Worm (Caenorhabditis elegans) whole organism, L3 larva: ENCODE data around the gene gvd-1.

Source experiments
- R02D3.7 ChIP-seq: fragments of 150-350 bp; optimal IDR thresholded peaks from 2 replicates; lab custom pipeline; 2014; ENCODE audit warnings: missing biosample characterization, missing genetic modification characterization
- ZK546.5 ChIP-seq: sonication (generic microtip); optimal IDR thresholded peaks from 2 replicates; lab custom pipeline; 2017; ENCODE audit warnings: missing biosample characterization, missing genetic modification characterization
- aly-2 ChIP-seq: fragments of 150-350 bp; optimal IDR thresholded peaks from 2 replicates; lab custom pipeline; 2014; ENCODE audit warnings: missing biosample characterization, missing genetic modification characterization
- ama-1 ChIP-seq: fragments of 150-350 bp; optimal IDR thresholded peaks from 2 replicates; lab custom pipeline; 2018
- ceh-16 ChIP-seq: sonication (generic microtip); optimal IDR thresholded peaks from 2 replicates; lab custom pipeline; 2017; ENCODE audit warnings: missing biosample characterization, missing genetic modification characterization
- ceh-28 ChIP-seq: fragments of 150-350 bp; optimal IDR thresholded peaks from 2 replicates; lab custom pipeline; 2014; ENCODE audit warnings: missing biosample characterization, missing genetic modification reagents, missing genetic modification characterization
- ceh-82 ChIP-seq: fragments of 150-350 bp; optimal IDR thresholded peaks from 2 replicates; lab custom pipeline; 2014; ENCODE audit warnings: missing biosample characterization, missing genetic modification characterization
- ceh-9 ChIP-seq: sonication (generic microtip); optimal IDR thresholded peaks from 2 replicates; lab custom pipeline; 2018; ENCODE audit warnings: missing biosample characterization, missing genetic modification characterization
- daf-12 ChIP-seq: fragments of 150-350 bp; optimal IDR thresholded peaks from 2 replicates; lab custom pipeline; 2014; ENCODE audit warnings: missing biosample characterization, missing genetic modification reagents, missing genetic modification characterization
- egl-27 ChIP-seq: sonication (generic microtip); optimal IDR thresholded peaks from 4 replicates; lab custom pipeline; 2017; ENCODE audit warnings: missing biosample characterization, missing genetic modification reagents, missing genetic modification characterization
- egl-5 ChIP-seq: fragments of 150-350 bp; optimal IDR thresholded peaks from 2 replicates; lab custom pipeline; 2017; ENCODE audit warnings: missing biosample characterization, missing genetic modification reagents, missing genetic modification characterization, inconsistent platforms
- elt-1 ChIP-seq: fragments of 150-350 bp; optimal IDR thresholded peaks from 2 replicates; lab custom pipeline; 2014; ENCODE audit warnings: missing biosample characterization, missing genetic modification characterization
- elt-2 ChIP-seq: sonication (generic microtip); optimal IDR thresholded peaks from 2 replicates; lab custom pipeline; 2016; ENCODE audit warnings: missing genetic modification reagents, mild to moderate bottlenecking, missing genetic modification characterization, missing compliant biosample characterization
- elt-3 ChIP-seq, 3 experiments: fragments of 150-350 bp in 1 of 3; sonication (generic microtip) in 2 of 3; optimal IDR thresholded peaks; 2 replicates in 2 of 3; 4 replicates in 1 of 3; lab custom pipeline; 2014 to 2017; ENCODE audit warnings: missing biosample characterization in 3 of 3, missing genetic modification characterization in 3 of 3
- eor-1 ChIP-seq, 2 experiments: fragments of 150-350 bp; optimal IDR thresholded peaks; 2 replicates each; lab custom pipeline; 2014 to 2018; ENCODE audit warnings: missing biosample characterization in 2 of 2, missing genetic modification characterization in 2 of 2
- fkh-10 ChIP-seq: sonication (generic microtip); optimal IDR thresholded peaks from 2 replicates; lab custom pipeline; 2017; ENCODE audit warnings: missing biosample characterization, missing genetic modification reagents, missing genetic modification characterization
- fkh-2 ChIP-seq: fragments of 150-350 bp; optimal IDR thresholded peaks from 2 replicates; lab custom pipeline; 2014; ENCODE audit warnings: missing biosample characterization, missing genetic modification reagents, missing genetic modification characterization
- fos-1 ChIP-seq: fragments of 150-350 bp; optimal IDR thresholded peaks from 2 replicates; lab custom pipeline; 2014; ENCODE audit warnings: missing biosample characterization, missing genetic modification characterization
- hmg-11 ChIP-seq: sonication (generic microtip); optimal IDR thresholded peaks from 2 replicates; lab custom pipeline; 2016; ENCODE audit warnings: missing genetic modification characterization, missing compliant biosample characterization
- jun-1 ChIP-seq: fragments of 150-350 bp; optimal IDR thresholded peaks from 2 replicates; lab custom pipeline; 2014; ENCODE audit warnings: missing biosample characterization, missing genetic modification reagents, missing genetic modification characterization
- lin-15B ChIP-seq: fragments of 150-350 bp; optimal IDR thresholded peaks from 2 replicates; lab custom pipeline; 2014; ENCODE audit warnings: missing biosample characterization, missing genetic modification characterization
- lin-39 ChIP-seq: fragments of 150-350 bp; optimal IDR thresholded peaks from 2 replicates; lab custom pipeline; 2018; ENCODE audit warnings: missing biosample characterization, missing genetic modification reagents, missing genetic modification characterization
- lsy-12 ChIP-seq: sonication (generic microtip); optimal IDR thresholded peaks from 2 replicates; lab custom pipeline; 2016; ENCODE audit warnings: mild to moderate bottlenecking, missing genetic modification characterization, missing compliant biosample characterization
- mdl-1 ChIP-seq: fragments of 150-350 bp; optimal IDR thresholded peaks from 2 replicates; lab custom pipeline; 2014; ENCODE audit warnings: missing biosample characterization, missing genetic modification characterization
- mml-1 ChIP-seq: fragments of 150-350 bp; sonication (generic microtip); optimal IDR thresholded peaks from 3 replicates; lab custom pipeline; 2014; ENCODE audit warnings: missing biosample characterization, missing genetic modification characterization
- nfya-1 ChIP-seq: sonication (generic microtip); optimal IDR thresholded peaks from 2 replicates; lab custom pipeline; 2017; ENCODE audit warnings: missing genetic modification characterization, mild to moderate bottlenecking, missing compliant biosample characterization, antibody characterized with exemption, moderate library complexity; ENCODE audit not compliant: insufficient read depth
- nhr-11 ChIP-seq: fragments of 150-350 bp; optimal IDR thresholded peaks from 2 replicates; lab custom pipeline; 2014; ENCODE audit warnings: missing biosample characterization, missing genetic modification characterization
- nhr-12 ChIP-seq: fragments of 150-350 bp; optimal IDR thresholded peaks from 2 replicates; lab custom pipeline; 2014; ENCODE audit warnings: missing biosample characterization, missing genetic modification characterization
- nhr-23 ChIP-seq: fragments of 150-350 bp; optimal IDR thresholded peaks from 2 replicates; lab custom pipeline; 2014; ENCODE audit warnings: missing biosample characterization, missing genetic modification reagents, missing genetic modification characterization
- nhr-237 ChIP-seq: fragments of 150-350 bp; optimal IDR thresholded peaks from 2 replicates; lab custom pipeline; 2014; ENCODE audit warnings: missing biosample characterization, missing genetic modification characterization
- nhr-25 ChIP-seq: sonication (generic microtip); optimal IDR thresholded peaks from 2 replicates; lab custom pipeline; 2017; ENCODE audit warnings: missing biosample characterization, missing genetic modification characterization
- nhr-28 ChIP-seq: fragments of 150-350 bp; optimal IDR thresholded peaks from 2 replicates; lab custom pipeline; 2014; ENCODE audit warnings: missing biosample characterization, missing genetic modification characterization
- nhr-43 ChIP-seq: sonication (generic microtip); optimal IDR thresholded peaks from 2 replicates; lab custom pipeline; 2016; ENCODE audit warnings: mild to moderate bottlenecking, missing genetic modification characterization, missing compliant biosample characterization; ENCODE audit not compliant: poor library complexity, severe bottlenecking
- nhr-67 ChIP-seq: fragments of 150-350 bp; optimal IDR thresholded peaks from 2 replicates; lab custom pipeline; 2014; ENCODE audit warnings: missing biosample characterization, missing genetic modification characterization
- nhr-76 ChIP-seq: fragments of 150-350 bp; sonication (generic microtip); optimal IDR thresholded peaks from 5 replicates; lab custom pipeline; 2014; ENCODE audit warnings: missing biosample characterization, missing genetic modification characterization
- nhr-77 ChIP-seq: fragments of 150-350 bp; optimal IDR thresholded peaks from 2 replicates; lab custom pipeline; 2014; ENCODE audit warnings: missing biosample characterization, missing genetic modification characterization
- pha-4 ChIP-seq: fragments of 150-350 bp; optimal IDR thresholded peaks from 2 replicates; lab custom pipeline; 2014; ENCODE audit warnings: missing biosample characterization, missing genetic modification reagents, missing genetic modification characterization
- pqm-1 ChIP-seq: fragments of 150-350 bp; optimal IDR thresholded peaks from 2 replicates; lab custom pipeline; 2017; ENCODE audit warnings: missing biosample characterization, missing genetic modification characterization, inconsistent platforms
- sea-2 ChIP-seq: fragments of 150-350 bp; sonication (generic microtip); optimal IDR thresholded peaks from 4 replicates; lab custom pipeline; 2014; ENCODE audit warnings: missing biosample characterization, missing genetic modification reagents, missing genetic modification characterization
- skn-1 ChIP-seq: fragments of 150-350 bp; optimal IDR thresholded peaks from 2 replicates; lab custom pipeline; 2014; ENCODE audit warnings: missing biosample characterization, missing genetic modification characterization
- snpc-4 ChIP-seq: fragments of 150-350 bp; optimal IDR thresholded peaks from 2 replicates; lab custom pipeline; 2014; ENCODE audit warnings: missing biosample characterization, missing genetic modification characterization
- tbx-2 ChIP-seq: sonication (generic microtip); optimal IDR thresholded peaks from 2 replicates; lab custom pipeline; 2016; ENCODE audit warnings: mild to moderate bottlenecking, missing genetic modification characterization, missing compliant biosample characterization
- unc-39 ChIP-seq: sonication (generic microtip); optimal IDR thresholded peaks from 4 replicates; lab custom pipeline; 2017; ENCODE audit warnings: missing biosample characterization, missing genetic modification characterization
- unc-62 ChIP-seq: fragments of 150-350 bp; sonication (generic microtip); optimal IDR thresholded peaks from 4 replicates; lab custom pipeline; 2014; ENCODE audit warnings: missing biosample characterization, missing genetic modification reagents, missing genetic modification characterization
- zag-1 ChIP-seq: fragments of 150-350 bp; optimal IDR thresholded peaks from 2 replicates; lab custom pipeline; 2014; ENCODE audit warnings: missing biosample characterization, missing genetic modification characterization
- ztf-11 ChIP-seq: fragments of 150-350 bp; optimal IDR thresholded peaks from 2 replicates; lab custom pipeline; 2014; ENCODE audit warnings: missing biosample characterization, missing genetic modification characterization
- ztf-4 ChIP-seq: fragments of 150-350 bp; optimal IDR thresholded peaks from 2 replicates; lab custom pipeline; 2014; ENCODE audit warnings: missing biosample characterization, missing genetic modification characterization

gvd-1 gene

ce11 chrII:484328-484916, 26.7 kb upstream of the gvd-1 start, which contains the start of the genes gldi-1 and prp-21:
Gene gldi-1 (minus strand): TSS chrII:484378.
Gene prp-21 (plus strand): TSS chrII:484866.
- TF ChIP-seq nhr-12 (tag; lab: Kevin White, UChicago) (no peak), nhr-67 (tag; lab: Kevin White, UChicago) (no peak), egl-5 (no peak), fkh-10 (GFP tag; lab: Kevin White, UChicago) (no peak), pha-4 (tag; lab: Kevin White, UChicago) (peak; percentile 56), pqm-1 (tag; lab: Kevin White, UChicago) (no peak), hmg-11 (tag; lab: Kevin White, UChicago) (no peak), jun-1 (tag; lab: Kevin White, UChicago) (no peak), nhr-25 (tag; lab: Kevin White, UChicago) (no peak), snpc-4 (tag; lab: Kevin White, UChicago) (peak; percentile 13), nfya-1 (tag; lab: Kevin White, UChicago) (no peak), elt-3 (tag; optimal IDR thresholded peaks at IDR 0.05; lab: Kevin White, UChicago) (no peak), skn-1 (tag; lab: Kevin White, UChicago) (no peak), ceh-82 (no peak), elt-1 (tag; lab: Kevin White, UChicago) (no peak), sea-2 (GFP tag; lab: Kevin White, UChicago) (no peak), lin-15B (tag; lab: Kevin White, UChicago) (peak; percentile 80), nhr-77 (no peak)

- TF ChIP-seq nfya-1 (tag; lab: Kevin White, UChicago) (peak; percentile 64), fkh-10 (GFP tag; lab: Kevin White, UChicago) (no peak), R02D3.7 (tag; lab: Kevin White, UChicago) (no peak), unc-39 (tag; lab: Kevin White, UChicago) (no peak), nhr-28 (tag; lab: Kevin White, UChicago) (no peak), mdl-1 (tag; lab: Kevin White, UChicago) (no peak), hmg-11 (tag; lab: Kevin White, UChicago) (peak; percentile 21), ZK546.5 (no peak), zag-1 (no peak), aly-2 (tag; lab: Kevin White, UChicago) (no peak), jun-1 (tag; lab: Kevin White, UChicago) (no peak), lin-39 (tag; lab: Kevin White, UChicago) (peak; percentile 31), sea-2 (GFP tag; lab: Kevin White, UChicago) (no peak), snpc-4 (tag; lab: Kevin White, UChicago) (no peak), fos-1 (no peak), fkh-2 (tag; lab: Kevin White, UChicago) (no peak), tbx-2 (tag; lab: Kevin White, UChicago) (no peak), nhr-67 (tag; lab: Kevin White, UChicago) (no peak), nhr-11 (no peak), pqm-1 (tag; lab: Kevin White, UChicago) (no peak), elt-3 (tag; optimal IDR thresholded peaks at IDR 0.05; lab: Kevin White, UChicago) (no peak), pha-4 (tag; lab: Kevin White, UChicago) (peak; percentile 43), lsy-12 (no peak), nhr-43 (no peak), lin-15B (tag; lab: Kevin White, UChicago) (peak; percentile 88), mml-1 (tag; lab: Kevin White, UChicago) (no peak), egl-5 (peak; percentile 28), eor-1 (tag; optimal IDR thresholded peaks at IDR 0.05; lab: Kevin White, UChicago) (no peak), egl-27 (no peak), nhr-237 (tag; lab: Kevin White, UChicago) (no peak), ceh-28 (tag; lab: Kevin White, UChicago) (peak; percentile 33), skn-1 (tag; lab: Kevin White, UChicago) (peak; percentile 19), nhr-12 (tag; lab: Kevin White, UChicago) (no peak), elt-2 (tag; lab: Kevin White, UChicago) (peak; percentile 12), daf-12 (tag; lab: Kevin White, UChicago) (no peak), nhr-77 (no peak), ztf-11 (tag; lab: Kevin White, UChicago) (no peak), elt-1 (tag; lab: Kevin White, UChicago) (no peak), ztf-4 (tag; lab: Kevin White, UChicago) (no peak), unc-62 (GFP tag; lab: Kevin White, UChicago) (no peak), ceh-9 (tag; lab: Kevin White, UChicago) (no peak), ceh-82 (no peak), nhr-25 (tag; lab: Kevin White, UChicago) (peak; percentile 31), nhr-23 (tag; lab: Kevin White, UChicago) (peak; percentile 24), ama-1 (lab: Kevin White, UChicago) (no peak), nhr-76 (tag; lab: Kevin White, UChicago) (no peak), ceh-16 (tag; lab: Kevin White, UChicago) (no peak)
Measured at ce11 chrII:475890-476420, 18.3 kb upstream of the gvd-1 start, which contains the start of gene nsun-1. Gene nsun-1 (minus strand): TSS chrII:475940.
